Worm (Caenorhabditis elegans) whole organism, L3 larva: ENCODE results near the gene ZK666.4.

Experiments used
- ZK546.5 ChIP-seq: sonication (generic microtip); optimal IDR thresholded peaks from 2 replicates; lab custom pipeline; 2017; ENCODE audit warnings: missing biosample characterization, missing genetic modification characterization
- aly-2 ChIP-seq: fragments of 150-350 bp; optimal IDR thresholded peaks from 2 replicates; lab custom pipeline; 2014; ENCODE audit warnings: missing biosample characterization, missing genetic modification characterization
- ama-1 ChIP-seq: fragments of 150-350 bp; optimal IDR thresholded peaks from 2 replicates; lab custom pipeline; 2018
- ceh-16 ChIP-seq: sonication (generic microtip); optimal IDR thresholded peaks from 2 replicates; lab custom pipeline; 2017; ENCODE audit warnings: missing biosample characterization, missing genetic modification characterization
- ceh-28 ChIP-seq: fragments of 150-350 bp; optimal IDR thresholded peaks from 2 replicates; lab custom pipeline; 2014; ENCODE audit warnings: missing biosample characterization, missing genetic modification reagents, missing genetic modification characterization
- ceh-82 ChIP-seq: fragments of 150-350 bp; optimal IDR thresholded peaks from 2 replicates; lab custom pipeline; 2014; ENCODE audit warnings: missing biosample characterization, missing genetic modification characterization
- egl-27 ChIP-seq: sonication (generic microtip); optimal IDR thresholded peaks from 4 replicates; lab custom pipeline; 2017; ENCODE audit warnings: missing biosample characterization, missing genetic modification reagents, missing genetic modification characterization
- egl-5 ChIP-seq: fragments of 150-350 bp; optimal IDR thresholded peaks from 2 replicates; lab custom pipeline; 2017; ENCODE audit warnings: missing biosample characterization, missing genetic modification reagents, missing genetic modification characterization, inconsistent platforms
- elt-1 ChIP-seq: fragments of 150-350 bp; optimal IDR thresholded peaks from 2 replicates; lab custom pipeline; 2014; ENCODE audit warnings: missing biosample characterization, missing genetic modification characterization
- elt-2 ChIP-seq: sonication (generic microtip); optimal IDR thresholded peaks from 2 replicates; lab custom pipeline; 2016; ENCODE audit warnings: missing genetic modification reagents, mild to moderate bottlenecking, missing genetic modification characterization, missing compliant biosample characterization
- elt-3 ChIP-seq, 3 experiments: fragments of 150-350 bp in 1 of 3; sonication (generic microtip) in 2 of 3; optimal IDR thresholded peaks; 2 replicates in 2 of 3; 4 replicates in 1 of 3; lab custom pipeline; 2014 to 2017; ENCODE audit warnings: missing biosample characterization in 3 of 3, missing genetic modification characterization in 3 of 3
- fkh-10 ChIP-seq: sonication (generic microtip); optimal IDR thresholded peaks from 2 replicates; lab custom pipeline; 2017; ENCODE audit warnings: missing biosample characterization, missing genetic modification reagents, missing genetic modification characterization
- hmg-11 ChIP-seq: sonication (generic microtip); optimal IDR thresholded peaks from 2 replicates; lab custom pipeline; 2016; ENCODE audit warnings: missing genetic modification characterization, missing compliant biosample characterization
- jun-1 ChIP-seq: fragments of 150-350 bp; optimal IDR thresholded peaks from 2 replicates; lab custom pipeline; 2014; ENCODE audit warnings: missing biosample characterization, missing genetic modification reagents, missing genetic modification characterization
- lin-15B ChIP-seq: fragments of 150-350 bp; optimal IDR thresholded peaks from 2 replicates; lab custom pipeline; 2014; ENCODE audit warnings: missing biosample characterization, missing genetic modification characterization
- lsy-12 ChIP-seq: sonication (generic microtip); optimal IDR thresholded peaks from 2 replicates; lab custom pipeline; 2016; ENCODE audit warnings: mild to moderate bottlenecking, missing genetic modification characterization, missing compliant biosample characterization
- mml-1 ChIP-seq: fragments of 150-350 bp; sonication (generic microtip); optimal IDR thresholded peaks from 3 replicates; lab custom pipeline; 2014; ENCODE audit warnings: missing biosample characterization, missing genetic modification characterization
- nfya-1 ChIP-seq: sonication (generic microtip); optimal IDR thresholded peaks from 2 replicates; lab custom pipeline; 2017; ENCODE audit warnings: missing genetic modification characterization, mild to moderate bottlenecking, missing compliant biosample characterization, antibody characterized with exemption, moderate library complexity; ENCODE audit not compliant: insufficient read depth
- nhr-23 ChIP-seq: fragments of 150-350 bp; optimal IDR thresholded peaks from 2 replicates; lab custom pipeline; 2014; ENCODE audit warnings: missing biosample characterization, missing genetic modification reagents, missing genetic modification characterization
- nhr-25 ChIP-seq: sonication (generic microtip); optimal IDR thresholded peaks from 2 replicates; lab custom pipeline; 2017; ENCODE audit warnings: missing biosample characterization, missing genetic modification characterization
- nhr-28 ChIP-seq: fragments of 150-350 bp; optimal IDR thresholded peaks from 2 replicates; lab custom pipeline; 2014; ENCODE audit warnings: missing biosample characterization, missing genetic modification characterization
- nhr-43 ChIP-seq: sonication (generic microtip); optimal IDR thresholded peaks from 2 replicates; lab custom pipeline; 2016; ENCODE audit warnings: mild to moderate bottlenecking, missing genetic modification characterization, missing compliant biosample characterization; ENCODE audit not compliant: poor library complexity, severe bottlenecking
- nhr-67 ChIP-seq: fragments of 150-350 bp; optimal IDR thresholded peaks from 2 replicates; lab custom pipeline; 2014; ENCODE audit warnings: missing biosample characterization, missing genetic modification characterization
- nhr-77 ChIP-seq: fragments of 150-350 bp; optimal IDR thresholded peaks from 2 replicates; lab custom pipeline; 2014; ENCODE audit warnings: missing biosample characterization, missing genetic modification characterization
- pha-4 ChIP-seq: fragments of 150-350 bp; optimal IDR thresholded peaks from 2 replicates; lab custom pipeline; 2014; ENCODE audit warnings: missing biosample characterization, missing genetic modification reagents, missing genetic modification characterization
- pqm-1 ChIP-seq: fragments of 150-350 bp; optimal IDR thresholded peaks from 2 replicates; lab custom pipeline; 2017; ENCODE audit warnings: missing biosample characterization, missing genetic modification characterization, inconsistent platforms
- sea-2 ChIP-seq: fragments of 150-350 bp; sonication (generic microtip); optimal IDR thresholded peaks from 4 replicates; lab custom pipeline; 2014; ENCODE audit warnings: missing biosample characterization, missing genetic modification reagents, missing genetic modification characterization
- snpc-4 ChIP-seq: fragments of 150-350 bp; optimal IDR thresholded peaks from 2 replicates; lab custom pipeline; 2014; ENCODE audit warnings: missing biosample characterization, missing genetic modification characterization
- tbx-2 ChIP-seq: sonication (generic microtip); optimal IDR thresholded peaks from 2 replicates; lab custom pipeline; 2016; ENCODE audit warnings: mild to moderate bottlenecking, missing genetic modification characterization, missing compliant biosample characterization
- unc-39 ChIP-seq: sonication (generic microtip); optimal IDR thresholded peaks from 4 replicates; lab custom pipeline; 2017; ENCODE audit warnings: missing biosample characterization, missing genetic modification characterization
- unc-62 ChIP-seq: fragments of 150-350 bp; sonication (generic microtip); optimal IDR thresholded peaks from 4 replicates; lab custom pipeline; 2014; ENCODE audit warnings: missing biosample characterization, missing genetic modification reagents, missing genetic modification characterization
- zag-1 ChIP-seq: fragments of 150-350 bp; optimal IDR thresholded peaks from 2 replicates; lab custom pipeline; 2014; ENCODE audit warnings: missing biosample characterization, missing genetic modification characterization
- ztf-11 ChIP-seq: fragments of 150-350 bp; optimal IDR thresholded peaks from 2 replicates; lab custom pipeline; 2014; ENCODE audit warnings: missing biosample characterization, missing genetic modification characterization

ZK666.4 gene

DNA sequence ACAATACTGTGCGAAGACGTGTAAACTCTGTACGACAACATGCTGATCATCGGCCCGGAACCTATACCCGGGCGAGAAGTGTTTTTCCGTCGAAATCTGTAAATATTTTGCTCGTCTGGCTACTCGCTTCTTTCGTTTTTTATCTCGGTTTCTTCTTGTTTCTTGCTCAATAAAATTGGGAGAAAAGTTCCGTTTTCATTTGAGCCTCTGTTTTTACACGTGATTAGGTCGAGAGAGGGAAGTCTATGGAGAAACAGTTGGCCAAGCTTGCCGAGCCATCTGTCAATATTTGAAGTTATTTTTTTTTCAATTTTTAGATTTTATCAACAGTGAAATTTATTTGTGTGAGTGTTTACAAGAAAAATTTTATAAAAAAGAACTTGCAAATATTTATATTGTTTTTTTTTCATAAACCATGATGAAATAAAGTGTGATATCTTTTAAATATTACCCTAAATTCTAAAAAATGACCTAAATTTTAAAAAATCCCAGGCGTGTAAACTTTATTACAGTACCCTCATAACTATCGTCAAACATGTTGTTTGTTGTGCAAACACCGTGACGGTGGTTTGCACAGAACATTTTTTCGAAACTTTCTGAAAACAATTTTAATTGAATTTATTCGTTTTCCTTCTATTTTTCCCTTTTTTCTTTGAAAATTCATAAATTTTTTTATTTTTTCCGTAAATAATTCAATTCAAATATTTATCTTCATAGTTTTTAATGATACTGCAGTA is 31.9 kb upstream of the ZK666.4 start:
- TF ChIP-seq egl-5 (tag; lab: Kevin White, UChicago) (peak; percentile 14), nhr-77 (no peak), pha-4 (tag; lab: Kevin White, UChicago) (peak; percentile 83), unc-39 (no peak), snpc-4 (no peak), lin-15B (tag; lab: Kevin White, UChicago) (peak; percentile 1), tbx-2 (tag; lab: Kevin White, UChicago) (no peak)

DNA sequence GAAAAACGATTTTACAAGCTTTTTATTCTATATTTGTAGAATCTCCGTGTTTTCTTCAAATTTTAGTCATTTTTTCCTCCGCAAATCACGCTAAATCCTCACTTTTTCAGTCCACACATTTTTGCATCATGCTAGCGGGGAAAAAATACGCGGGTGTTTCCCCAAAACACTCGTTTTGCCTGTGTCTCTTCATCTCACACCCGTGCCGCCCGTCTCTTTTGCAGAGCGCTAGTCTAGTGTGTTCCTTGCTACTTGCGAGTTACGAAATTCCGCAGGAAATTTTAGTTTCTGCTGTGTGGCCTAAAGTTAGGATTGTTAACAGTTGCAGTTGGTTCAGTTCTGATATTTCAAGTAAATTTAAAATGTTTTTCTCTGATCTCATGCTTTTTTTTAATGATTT is 31.3 kb upstream of the ZK666.4 start:
- no peak for TF ChIP-seq ceh-82 (tag; lab: Kevin White, UChicago)
- no peak for TF ChIP-seq mml-1
- peak; percentile 1 for TF ChIP-seq fkh-10 (GFP tag; lab: Kevin White, UChicago)
- no peak for TF ChIP-seq nhr-43
- TF ChIP-seq elt-3 (tag; optimal IDR thresholded peaks at IDR 0.05; lab: Kevin White, UChicago) = no peak
- no peak for TF ChIP-seq zag-1 (tag; lab: Kevin White, UChicago)
- TF ChIP-seq nhr-25 (tag; lab: Kevin White, UChicago) = peak; percentile 27
- no peak for TF ChIP-seq nhr-67 (tag; lab: Kevin White, UChicago)
- no peak for TF ChIP-seq unc-62 (GFP tag; lab: Kevin White, UChicago)
- TF ChIP-seq pha-4 (tag; lab: Kevin White, UChicago) = no peak
- TF ChIP-seq egl-27 (tag; lab: Kevin White, UChicago) = no peak
- peak; percentile 1 for TF ChIP-seq ama-1
- no peak for TF ChIP-seq ceh-16 (tag; lab: Kevin White, UChicago)
- peak; percentile 30 for TF ChIP-seq lin-15B (tag; lab: Kevin White, UChicago)
- TF ChIP-seq ceh-28 (tag; lab: Kevin White, UChicago) = no peak
- TF ChIP-seq ztf-11 (tag; lab: Kevin White, UChicago) = no peak
- no peak for TF ChIP-seq ZK546.5
- TF ChIP-seq nfya-1 = peak; percentile 25
- no peak for TF ChIP-seq nhr-23
- TF ChIP-seq, all 47 proteins: peak for 5

DNA sequence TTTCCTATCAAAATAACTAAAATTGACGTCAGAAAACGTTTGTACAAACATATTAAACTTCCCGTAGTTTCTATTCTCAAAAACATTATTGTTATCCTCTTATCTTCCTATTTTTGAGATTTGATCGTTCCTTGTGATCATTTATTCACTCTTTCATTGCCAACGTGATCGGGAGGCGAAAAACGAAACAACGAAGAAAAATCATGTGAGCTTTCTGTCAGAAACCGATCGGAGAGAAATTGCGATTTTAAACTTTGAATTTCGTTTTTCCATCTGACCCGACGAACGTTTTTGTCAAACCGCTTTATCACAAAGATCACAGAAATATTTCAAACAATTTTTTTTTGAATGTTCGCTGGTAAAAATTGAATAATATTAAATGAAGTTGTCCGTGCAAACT is 30.8 kb upstream of the ZK666.4 start:
- TF ChIP-seq elt-2 (tag; lab: Kevin White, UChicago) = peak; percentile 68
- no peak for TF ChIP-seq aly-2 (tag; lab: Kevin White, UChicago)
- TF ChIP-seq nfya-1 = peak; percentile 15
- TF ChIP-seq hmg-11 (tag; lab: Kevin White, UChicago) = no peak
- TF ChIP-seq elt-1 (tag; lab: Kevin White, UChicago) = peak; percentile 48
- TF ChIP-seq nhr-23 = peak; percentile 26
- peak; percentile 10 for TF ChIP-seq nhr-43
- TF ChIP-seq sea-2 (GFP tag; lab: Kevin White, UChicago) = no peak
- peak; percentile 8 for TF ChIP-seq pha-4 (tag; lab: Kevin White, UChicago)
- TF ChIP-seq lsy-12 (tag; lab: Kevin White, UChicago) = no peak
- TF ChIP-seq nhr-25 (tag; lab: Kevin White, UChicago) = no peak
- TF ChIP-seq nhr-28 = no peak
- TF ChIP-seq jun-1 (tag; lab: Kevin White, UChicago) = peak; percentile 43
- TF ChIP-seq snpc-4 = peak; percentile 12
- peak; percentile 58 for TF ChIP-seq pqm-1

ce11 chrII:10446814-10447213 is 30.2 kb upstream of the ZK666.4 start:
- TF ChIP-seq pha-4 (tag; lab: Kevin White, UChicago) = peak; percentile 75
- TF ChIP-seq ceh-16 (tag; lab: Kevin White, UChicago) = no peak
- TF ChIP-seq pqm-1 = no peak
- TF ChIP-seq, all 47 proteins: peak for 1
